Fruit fly (Drosophila melanogaster) whole organism: ENCODE measurements around the gene crb.

Experiments
- CG8478 ChIP-seq: fragments of >200 bp; optimal IDR thresholded peaks from 2 replicates; lab custom pipeline; 2018; ENCODE audit warnings: inconsistent platforms
- Dll ChIP-seq: fragments of >200 bp; optimal IDR thresholded peaks from 2 replicates; lab custom pipeline; 2017
- EcR ChIP-seq, 2 experiments: fragments of >200 bp; optimal IDR thresholded peaks; 2 replicates each; lab custom pipeline; 2017; ENCODE audit warnings: missing biosample characterization in 2 of 2, missing genetic modification characterization in 2 of 2, missing genetic modification reagents in 2 of 2
- pan ChIP-seq: fragments of >200 bp; optimal IDR thresholded peaks from 2 replicates; lab custom pipeline; 2017
- psq ChIP-seq: fragments of >200 bp; optimal IDR thresholded peaks from 2 replicates; lab custom pipeline; 2017
- usp ChIP-seq: fragments of >200 bp; optimal IDR thresholded peaks from 2 replicates; lab custom pipeline; 2017; ENCODE audit warnings: missing biosample characterization, missing genetic modification characterization, mixed read lengths

Gene crb

dm6 chr3R:24296913-24297312 is 2.0 kb downstream of the crb start:
- TF ChIP-seq psq (lab: Kevin White, UChicago) (no peak), Dll (lab: Kevin White, UChicago) (no peak)

DNA sequence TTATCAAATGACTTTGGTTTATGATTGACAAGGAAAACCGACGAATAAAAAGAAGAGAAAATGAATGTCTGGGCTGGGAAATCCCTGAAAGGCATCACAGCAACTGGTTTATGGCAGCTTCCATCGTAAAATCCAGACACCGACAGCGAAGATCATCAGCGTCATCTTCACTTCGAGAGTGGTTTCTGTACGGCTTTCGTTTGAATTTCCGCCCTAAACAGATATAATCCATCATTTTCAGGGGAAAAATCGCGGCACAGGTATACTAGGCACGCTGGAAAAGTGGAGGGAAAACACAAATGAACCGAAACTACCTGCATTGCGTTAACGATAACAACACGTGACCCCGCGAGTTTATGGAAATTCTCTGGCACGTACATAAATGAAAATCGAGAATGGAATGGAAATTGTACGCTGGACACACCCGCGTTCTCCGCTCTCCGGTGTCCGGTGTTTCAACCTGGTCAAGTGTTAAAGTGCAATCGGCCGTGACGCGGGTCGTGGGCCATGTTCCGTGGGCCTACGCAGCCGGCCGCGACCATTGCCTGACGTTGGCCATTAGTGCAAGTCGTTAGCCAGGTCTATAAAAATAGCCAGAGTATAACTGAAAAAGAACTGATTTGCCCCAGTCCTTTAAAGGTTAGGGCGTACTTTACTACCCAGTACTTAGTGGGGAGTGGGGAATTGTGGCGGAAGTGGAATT is 2.7 kb downstream of the crb start:
- TF ChIP-seq usp (GFP tag; lab: Kevin White, UChicago), result no peak
- no peak for TF ChIP-seq CG8478 (lab: Kevin White, UChicago)
- no peak for TF ChIP-seq psq (lab: Kevin White, UChicago)
- no peak for TF ChIP-seq pan (lab: Kevin White, UChicago)
- TF ChIP-seq EcR (GFP tag; optimal IDR thresholded peaks at IDR 0.05; lab: Kevin White, UChicago), result no peak
- no peak for TF ChIP-seq Dll (lab: Kevin White, UChicago)

DNA sequence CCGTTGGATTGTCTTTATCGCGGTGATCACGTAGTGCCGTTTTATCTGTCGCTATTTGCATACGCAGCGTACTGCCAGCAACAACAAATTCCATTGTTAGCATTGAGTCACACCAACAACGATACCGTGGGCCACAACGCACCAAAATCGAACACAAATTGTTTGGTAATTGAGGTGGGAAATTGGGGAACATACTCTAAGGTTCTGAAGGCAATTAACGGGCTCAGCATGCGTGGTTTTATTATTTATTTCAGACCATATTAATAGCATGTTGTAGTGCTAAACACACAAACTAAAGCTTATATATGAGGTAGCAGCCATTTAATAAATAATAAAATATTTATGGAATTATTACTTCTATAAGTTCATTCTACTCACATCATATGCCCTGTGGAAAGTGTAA is 3.7 kb downstream of the crb start:
- TF ChIP-seq Dll (lab: Kevin White, UChicago) (no peak), usp (GFP tag; lab: Kevin White, UChicago) (no peak), psq (lab: Kevin White, UChicago) (no peak)

dm6 chr3R:24299148-24299547 is 4.3 kb downstream of the crb start:
- no peak for TF ChIP-seq psq (lab: Kevin White, UChicago)
- no peak for TF ChIP-seq EcR (GFP tag; optimal IDR thresholded peaks at IDR 0.05; lab: Kevin White, UChicago)
- no peak for TF ChIP-seq CG8478 (lab: Kevin White, UChicago)
- no peak for TF ChIP-seq Dll (lab: Kevin White, UChicago)
- no peak for TF ChIP-seq usp (GFP tag; lab: Kevin White, UChicago)
- no peak for TF ChIP-seq pan (lab: Kevin White, UChicago)

DNA sequence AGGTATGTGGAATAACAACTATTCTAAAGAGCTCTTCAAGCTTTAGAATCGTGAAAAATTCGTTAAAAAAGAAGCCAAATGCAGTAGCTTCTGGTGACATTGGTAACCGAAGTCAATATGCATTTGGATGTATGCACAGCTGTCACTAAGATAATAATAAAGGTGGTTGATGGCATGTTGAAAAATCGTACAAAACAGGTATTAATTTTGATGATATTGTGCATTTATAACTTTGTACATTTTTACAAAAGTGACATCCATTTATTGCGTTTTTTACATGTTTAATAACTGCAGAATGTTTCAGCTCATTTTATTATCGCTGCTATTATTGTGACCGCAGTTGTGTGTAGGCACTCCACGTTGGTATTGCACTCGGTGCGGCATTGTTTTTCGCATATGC is 6.6 kb downstream of the crb start:
- TF ChIP-seq CG8478 (lab: Kevin White, UChicago) (no peak), EcR (GFP tag; optimal IDR thresholded peaks at IDR 0.05; lab: Kevin White, UChicago) (no peak), usp (GFP tag; lab: Kevin White, UChicago) (no peak), psq (lab: Kevin White, UChicago) (no peak), pan (lab: Kevin White, UChicago) (no peak), Dll (lab: Kevin White, UChicago) (no peak)

DNA sequence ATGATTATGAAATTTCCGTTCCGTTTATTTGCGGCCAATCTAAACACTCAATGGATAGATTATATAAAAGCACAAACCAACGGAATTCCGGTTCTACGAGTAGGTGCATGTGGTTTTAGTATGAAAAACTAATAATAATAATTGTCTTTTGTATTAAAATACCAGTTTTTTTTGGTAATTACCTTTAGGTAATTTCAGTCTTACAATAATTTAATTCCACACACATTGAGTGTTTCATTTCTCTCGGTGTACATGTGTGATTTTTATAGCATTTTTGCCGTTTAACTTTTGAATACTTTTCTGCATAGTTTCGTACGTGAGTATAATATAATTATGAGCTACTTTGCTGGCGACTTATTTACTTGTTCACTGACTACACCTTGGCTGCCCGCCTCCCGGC is 8.2 kb downstream of the crb start:
- TF ChIP-seq pan (lab: Kevin White, UChicago) (no peak), psq (lab: Kevin White, UChicago) (no peak), Dll (lab: Kevin White, UChicago) (no peak), EcR (GFP tag; optimal IDR thresholded peaks at IDR 0.05; lab: Kevin White, UChicago) (no peak), CG8478 (lab: Kevin White, UChicago) (no peak), usp (GFP tag; lab: Kevin White, UChicago) (no peak)

dm6 chr3R:24318217-24319082 is 23.6 kb downstream of the crb start, which contains the start of the genes Nab2 and BRWD3:
Gene Nab2 (minus strand): TSS chr3R:24318419.
Gene BRWD3 (plus strand): TSS chr3R:24319000.
- TF ChIP-seq pan (lab: Kevin White, UChicago) (no peak), Dll (lab: Kevin White, UChicago) (no peak), EcR (GFP tag; optimal IDR thresholded peaks at IDR 0.05; lab: Kevin White, UChicago) (no peak), psq (lab: Kevin White, UChicago) (no peak), usp (GFP tag; lab: Kevin White, UChicago) (no peak), CG8478 (lab: Kevin White, UChicago) (no peak)

- TF ChIP-seq EcR (GFP tag; optimal IDR thresholded peaks at IDR 0.05; lab: Kevin White, UChicago), result no peak
- TF ChIP-seq pan (lab: Kevin White, UChicago), result no peak
- TF ChIP-seq Dll (lab: Kevin White, UChicago), result no peak
- no peak for TF ChIP-seq usp (GFP tag; lab: Kevin White, UChicago)
- TF ChIP-seq CG8478 (lab: Kevin White, UChicago), result no peak
- TF ChIP-seq psq (lab: Kevin White, UChicago), result no peak
Observed at dm6 chr3R:24319083-24319381, 24.2 kb downstream of the crb start.

DNA sequence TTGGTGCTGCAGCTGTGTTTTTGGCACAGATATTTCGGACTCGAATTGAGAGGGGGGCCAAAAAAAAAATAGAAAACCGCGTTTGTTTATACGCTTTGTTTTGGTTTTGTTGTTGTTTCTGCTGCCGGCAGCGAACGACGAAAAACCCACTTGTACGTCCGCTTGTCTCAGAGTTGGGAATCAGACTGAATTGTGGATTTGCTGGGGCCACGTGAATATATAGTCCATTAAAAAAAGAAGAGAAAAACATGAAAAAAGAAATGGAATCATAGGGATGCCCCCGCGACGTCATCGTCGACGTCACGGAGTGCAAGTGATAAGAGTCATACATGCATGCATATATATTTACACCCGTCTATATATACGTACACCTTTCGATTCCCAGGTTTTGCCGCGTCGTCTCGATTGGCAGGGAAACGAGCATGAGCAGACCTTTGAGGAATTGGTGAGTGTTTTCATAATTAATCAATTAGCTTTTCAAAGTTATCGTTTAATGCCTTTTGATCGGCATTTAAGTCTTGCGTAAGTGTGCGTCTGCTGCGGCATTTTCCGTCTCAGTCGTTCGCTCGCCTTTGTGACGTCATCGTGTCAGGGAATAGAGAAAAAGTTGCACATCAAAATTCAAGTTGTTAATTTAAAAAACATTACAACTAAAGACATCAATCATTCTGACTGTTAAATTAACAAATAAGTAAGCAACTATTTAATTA is 24.9 kb downstream of the crb start:
- TF ChIP-seq CG8478 (lab: Kevin White, UChicago) (no peak), Dll (lab: Kevin White, UChicago) (no peak), pan (lab: Kevin White, UChicago) (no peak), EcR (GFP tag; optimal IDR thresholded peaks at IDR 0.05; lab: Kevin White, UChicago) (no peak), psq (lab: Kevin White, UChicago) (no peak), usp (GFP tag; lab: Kevin White, UChicago) (no peak)

- TF ChIP-seq Dll (lab: Kevin White, UChicago) (no peak), CG8478 (lab: Kevin White, UChicago) (peak; percentile 12)
Observed at dm6 chr3R:24320342-24320711, 25.4 kb downstream of the crb start.

DNA sequence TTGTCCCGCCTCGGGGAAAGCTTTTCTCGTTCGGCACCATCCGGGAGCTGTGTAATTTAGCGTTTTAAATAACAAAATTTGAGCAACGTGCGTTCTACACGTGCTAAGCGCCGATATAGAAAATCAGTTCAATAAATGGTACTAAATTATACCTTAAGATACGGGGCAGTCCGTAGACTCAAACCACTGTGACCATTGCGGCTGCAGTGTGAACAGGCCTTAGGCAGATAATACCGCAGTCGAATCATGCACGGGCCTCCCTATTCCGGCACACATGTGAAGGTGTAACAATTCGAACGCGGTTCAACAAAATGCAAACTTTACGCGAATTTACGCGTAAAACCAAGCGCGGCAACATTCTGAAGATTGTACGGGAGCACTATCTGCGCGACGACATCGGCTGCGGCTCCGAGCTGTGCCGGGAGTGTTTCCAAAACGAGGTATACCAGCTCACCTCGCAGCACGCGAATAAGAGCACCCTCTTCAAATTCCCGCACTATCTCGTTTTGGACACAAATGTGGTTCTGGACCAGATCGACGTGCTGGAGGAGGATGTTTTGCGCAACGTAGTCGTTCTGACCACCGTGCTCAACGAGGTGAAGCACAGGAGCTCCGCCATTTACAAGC is 38.4 kb downstream of the crb start, which contains the start of the genes Rrp5 and Dis3:
TSS of gene Rrp5 (minus strand) at position 135 of the 627 bp plus-strand sequence.
TSS of gene Dis3 (plus strand) at position 252 of the 627 bp plus-strand sequence.
- TF ChIP-seq CG8478 (lab: Kevin White, UChicago) (no peak), pan (lab: Kevin White, UChicago) (no peak), psq (lab: Kevin White, UChicago) (no peak), usp (GFP tag; lab: Kevin White, UChicago) (no peak), EcR (GFP tag; optimal IDR thresholded peaks at IDR 0.05; lab: Kevin White, UChicago) (no peak), Dll (lab: Kevin White, UChicago) (no peak)
